Fruit fly (Drosophila melanogaster) whole organism, wandering third instar larva: ENCODE measurements around the gene ry.
A peak's percentile ranks its signal among the peaks of the same experiment; 100 is the strongest.

Source experiments
- Abd-B ChIP-seq: fragments of >200 bp; optimal IDR thresholded peaks from 2 replicates; lab custom pipeline; 2017; ENCODE audit warnings: missing biosample characterization, missing genetic modification characterization
- CG32264 ChIP-seq: fragments of 200-800 bp; sonication (Bioruptor generic); optimal IDR thresholded peaks from 2 replicates; lab custom pipeline; 2016; ENCODE audit warnings: missing biosample characterization, missing genetic modification characterization
- CG9705 ChIP-seq: fragments of 200-800 bp; sonication (Bioruptor generic); optimal IDR thresholded peaks from 2 replicates; lab custom pipeline; 2018; ENCODE audit warnings: missing biosample characterization, mild to moderate bottlenecking, missing genetic modification characterization
- CrebA ChIP-seq: fragments of 200-800 bp; sonication (Bioruptor generic); optimal IDR thresholded peaks from 2 replicates; lab custom pipeline; 2016; ENCODE audit warnings: missing biosample characterization, mild to moderate bottlenecking, missing genetic modification characterization, borderline replicate concordance
- Dfd ChIP-seq: fragments of >200 bp; optimal IDR thresholded peaks from 2 replicates; lab custom pipeline; 2017; ENCODE audit warnings: missing biosample characterization, missing genetic modification characterization
- Dif ChIP-seq: fragments of 200-275, 200-300 bp; sonication (Bioruptor generic); optimal IDR thresholded peaks from 2 replicates; lab custom pipeline; 2018; ENCODE audit warnings: missing biosample characterization, missing genetic modification characterization; ENCODE audit not compliant: partially characterized antibody
- GATAd ChIP-seq: sonication (Bioruptor generic); optimal IDR thresholded peaks from 2 replicates; lab custom pipeline; 2016; ENCODE audit warnings: missing biosample characterization, missing genetic modification characterization
- HLH106 ChIP-seq: fragments of 200-800 bp; optimal IDR thresholded peaks from 3 replicates; lab custom pipeline; 2019; ENCODE audit warnings: missing biosample characterization, mild to moderate bottlenecking, missing genetic modification characterization, moderate library complexity
- Hnf4 ChIP-seq: fragments of 200-800 bp; sonication (Bioruptor generic); optimal IDR thresholded peaks from 2 replicates; lab custom pipeline; 2016; ENCODE audit warnings: missing biosample characterization, mild to moderate bottlenecking, missing genetic modification characterization
- Hr78 ChIP-seq: fragments of >200 bp; optimal IDR thresholded peaks from 2 replicates; lab custom pipeline; 2017; ENCODE audit warnings: missing biosample characterization, missing genetic modification characterization
- Hr83 ChIP-seq: fragments of 200-300 bp; sonication (Bioruptor generic); optimal IDR thresholded peaks from 2 replicates; lab custom pipeline; 2016; ENCODE audit warnings: missing biosample characterization, mild to moderate bottlenecking, missing genetic modification characterization, moderate library complexity; ENCODE audit not compliant: poor library complexity, severe bottlenecking
- Jra ChIP-seq: sonication (Bioruptor generic); optimal IDR thresholded peaks from 2 replicates; lab custom pipeline; 2016; ENCODE audit warnings: missing biosample characterization, missing genetic modification characterization
- Mio ChIP-seq: sonication (Bioruptor generic); optimal IDR thresholded peaks from 2 replicates; lab custom pipeline; 2016; ENCODE audit warnings: missing biosample characterization, missing genetic modification characterization
- Myc ChIP-seq: fragments of >200 bp; optimal IDR thresholded peaks from 2 replicates; lab custom pipeline; 2017
- N ChIP-seq: fragments of >200 bp; optimal IDR thresholded peaks from 2 replicates; lab custom pipeline; 2018; ENCODE audit warnings: missing biosample characterization, missing external identifiers, missing genetic modification characterization
- Rel ChIP-seq, 2 experiments: fragments of 200-800 bp; sonication (Bioruptor generic) in 1 of 2; optimal IDR thresholded peaks; 2 replicates in 1 of 2; 3 replicates in 1 of 2; lab custom pipeline; 2016 to 2019; ENCODE audit warnings: mild to moderate bottlenecking in 2 of 2, missing biosample characterization in 2 of 2, missing genetic modification characterization in 2 of 2, moderate library complexity in 1 of 2
- Sp1 ChIP-seq: fragments of 200-800 bp; sonication (Bioruptor generic); optimal IDR thresholded peaks from 3 replicates; lab custom pipeline; 2019; ENCODE audit warnings: missing biosample characterization, mild to moderate bottlenecking, missing genetic modification characterization, moderate library complexity
- Vsx2 ChIP-seq: fragments of 200-300, 225-300 bp; sonication (Bioruptor generic); optimal IDR thresholded peaks from 2 replicates; lab custom pipeline; 2018; ENCODE audit warnings: missing biosample characterization, missing genetic modification characterization; ENCODE audit not compliant: partially characterized antibody
- br ChIP-seq: fragments of 200-800 bp; sonication (Bioruptor generic); optimal IDR thresholded peaks from 2 replicates; lab custom pipeline; 2016; ENCODE audit warnings: missing biosample characterization, missing genetic modification characterization
- brk ChIP-seq: fragments of 200-800 bp; sonication (Bioruptor generic); optimal IDR thresholded peaks from 2 replicates; lab custom pipeline; 2016; ENCODE audit warnings: missing biosample characterization, mild to moderate bottlenecking, missing genetic modification characterization
- dl ChIP-seq, 2 experiments: fragments of 175-275, 200-275 bp in 1 of 2; fragments of 200-275 bp in 1 of 2; sonication (Bioruptor generic); optimal IDR thresholded peaks; lab custom pipeline; 2018; ENCODE audit warnings: mild to moderate bottlenecking in 2 of 2, missing biosample characterization in 2 of 2, missing genetic modification characterization in 2 of 2, moderate library complexity in 2 of 2; ENCODE audit not compliant: partially characterized antibody in 2 of 2, insufficient read depth in 1 of 2
- dmrt93B ChIP-seq: fragments of 200-800 bp; sonication (Bioruptor generic); optimal IDR thresholded peaks from 2 replicates; lab custom pipeline; 2018; ENCODE audit warnings: missing biosample characterization, mild to moderate bottlenecking, missing genetic modification characterization
- dsf ChIP-seq: sonication (Bioruptor generic); optimal IDR thresholded peaks from 2 replicates; lab custom pipeline; 2016; ENCODE audit warnings: missing biosample characterization, missing genetic modification characterization, borderline replicate concordance
- ey ChIP-seq: fragments of 200-800 bp; sonication (Bioruptor generic); optimal IDR thresholded peaks from 2 replicates; lab custom pipeline; 2016; ENCODE audit warnings: missing biosample characterization, missing genetic modification characterization
- foxo ChIP-seq, 2 experiments: fragments of 200-800 bp; sonication (Bioruptor generic); optimal IDR thresholded peaks; 2 replicates in 1 of 2; 3 replicates in 1 of 2; lab custom pipeline; 2016 to 2017; ENCODE audit warnings: missing biosample characterization in 2 of 2, missing genetic modification characterization in 2 of 2
- h ChIP-seq: fragments of 200-800 bp; sonication (Bioruptor generic); optimal IDR thresholded peaks from 3 replicates; lab custom pipeline; 2016; ENCODE audit warnings: missing biosample characterization, mild to moderate bottlenecking, missing genetic modification characterization
- jim ChIP-seq: fragments of 175-275, 200-325 bp; sonication (Bioruptor generic); optimal IDR thresholded peaks from 2 replicates; lab custom pipeline; 2016; ENCODE audit warnings: missing biosample characterization, mild to moderate bottlenecking, missing genetic modification characterization
- lola ChIP-seq: fragments of >200 bp; optimal IDR thresholded peaks from 2 replicates; lab custom pipeline; 2017; ENCODE audit warnings: missing biosample characterization, missing genetic modification characterization
- pan ChIP-seq: fragments of >200 bp; optimal IDR thresholded peaks from 2 replicates; lab custom pipeline; 2017
- psq ChIP-seq: fragments of 200-800 bp; sonication (Bioruptor generic); optimal IDR thresholded peaks from 3 replicates; lab custom pipeline; 2017; ENCODE audit warnings: missing biosample characterization, mild to moderate bottlenecking, missing genetic modification characterization, moderate library complexity
- rgr ChIP-seq: fragments of 200-800 bp; sonication (Bioruptor generic); optimal IDR thresholded peaks from 3 replicates; lab custom pipeline; 2016; ENCODE audit warnings: missing biosample characterization, mild to moderate bottlenecking, missing genetic modification characterization
- sage ChIP-seq: fragments of 200-800 bp; sonication (Bioruptor generic); optimal IDR thresholded peaks from 2 replicates; lab custom pipeline; 2016; ENCODE audit warnings: missing biosample characterization, mild to moderate bottlenecking, missing genetic modification characterization
- sv ChIP-seq: fragments of 200-800 bp; sonication (Bioruptor generic); optimal IDR thresholded peaks from 3 replicates; lab custom pipeline; 2016; ENCODE audit warnings: missing biosample characterization, missing genetic modification characterization
- tai ChIP-seq: sonication (Bioruptor generic); optimal IDR thresholded peaks from 2 replicates; lab custom pipeline; 2016; ENCODE audit warnings: missing biosample characterization, missing genetic modification characterization
- usp ChIP-seq: fragments of >200 bp; optimal IDR thresholded peaks from 2 replicates; lab custom pipeline; 2017; ENCODE audit warnings: missing biosample characterization, missing genetic modification characterization
- woc ChIP-seq: sonication (Bioruptor generic); optimal IDR thresholded peaks from 2 replicates; lab custom pipeline; 2016; ENCODE audit warnings: missing biosample characterization, mild to moderate bottlenecking, missing genetic modification characterization

The ry gene

dm6 chr3R:13042258-13043032, 10.1 kb downstream of the ry start, which contains the start of gene snk:
TSS of gene snk (minus strand) at chr3R:13042770.
- no peak for TF ChIP-seq Abd-B (GFP tag; lab: Kevin White, UChicago)
- peak; percentile 61 for TF ChIP-seq Dfd (GFP tag; lab: Kevin White, UChicago)

DNA sequence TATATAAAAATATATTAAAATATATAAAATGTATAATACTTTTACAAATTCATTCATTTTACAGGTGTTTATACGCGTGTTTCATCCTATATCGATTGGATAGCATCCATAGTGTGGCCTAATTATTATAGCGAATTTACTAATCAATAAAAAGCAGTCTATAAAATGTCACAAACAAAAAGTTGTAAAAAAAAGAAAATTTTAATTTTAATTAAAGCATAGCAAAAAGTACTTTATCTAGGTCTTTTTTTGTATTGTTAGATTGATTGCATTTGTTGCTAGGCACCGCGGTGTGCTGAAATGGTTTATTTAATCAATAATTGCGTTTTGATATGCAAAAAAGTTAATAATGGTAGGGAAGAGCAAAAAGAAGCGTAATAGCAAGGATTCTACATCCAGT, 11.5 kb downstream of the ry start, which contains the start of gene CG45122:
CG45122 (plus strand) TSS at position 301 of the 400 bp plus-strand sequence.
- TF ChIP-seq usp (GFP tag; lab: Kevin White, UChicago) (no peak), Dfd (GFP tag; lab: Kevin White, UChicago) (no peak), Vsx2 (GFP tag; lab: Kevin White, UChicago) (no peak), pan (no peak), N (GFP tag; lab: Kevin White, UChicago) (no peak), CrebA (GFP tag; lab: Kevin White, UChicago) (no peak)

DNA sequence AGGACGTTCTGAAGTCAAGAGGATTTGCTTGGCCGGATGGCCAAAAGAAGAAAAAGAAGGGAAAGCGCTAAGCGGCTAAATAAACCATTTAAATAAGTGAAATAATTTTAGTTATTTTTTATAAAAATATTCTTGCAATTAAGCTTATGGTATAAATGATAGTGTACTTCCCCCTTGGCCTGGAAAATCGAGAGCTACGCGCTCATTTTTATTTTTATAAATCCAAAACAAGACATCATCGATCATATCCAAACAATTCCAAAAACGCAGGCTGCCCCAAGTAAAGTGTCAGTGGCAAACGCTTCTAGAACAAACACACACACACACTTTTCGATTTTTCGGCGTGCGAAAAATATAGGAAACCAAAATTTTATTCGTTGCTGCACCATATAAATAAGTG, 12.1 kb downstream of the ry start, which contains the start of gene Hsc70-2:
Hsc70-2 (plus strand) TSS at position 301 of the 400 bp plus-strand sequence.
- TF ChIP-seq Mio (GFP tag; lab: Kevin White, UChicago) = no peak
- no peak for TF ChIP-seq Hr83 (GFP tag; lab: Kevin White, UChicago)
- no peak for TF ChIP-seq jim (GFP tag; lab: Kevin White, UChicago)
- TF ChIP-seq woc (GFP tag; lab: Kevin White, UChicago) = no peak
- TF ChIP-seq ey = no peak
- TF ChIP-seq br = no peak

dm6 chr3R:13047431-13047830, 15.1 kb downstream of the ry start, which contains the start of gene CG31157:
TSS of gene CG31157 (plus strand) at chr3R:13047731.
- TF ChIP-seq CG9705 (no peak), HLH106 (no peak), GATAd (GFP tag; lab: Kevin White, UChicago) (no peak), Abd-B (GFP tag; lab: Kevin White, UChicago) (no peak), br (no peak), pan (no peak), brk (GFP tag; lab: Kevin White, UChicago) (no peak), h (GFP tag; lab: Kevin White, UChicago) (no peak), Jra (GFP tag; lab: Kevin White, UChicago) (no peak), lola (GFP tag; lab: Kevin White, UChicago) (no peak), Vsx2 (GFP tag; lab: Kevin White, UChicago) (no peak), psq (GFP tag; lab: Kevin White, UChicago) (no peak), dsf (GFP tag; lab: Kevin White, UChicago) (no peak), Myc (no peak), dmrt93B (no peak), foxo (GFP tag; optimal IDR thresholded peaks at IDR 0.05; lab: Kevin White, UChicago) (no peak), CG32264 (GFP tag; lab: Kevin White, UChicago) (no peak), woc (GFP tag; lab: Kevin White, UChicago) (no peak)

DNA sequence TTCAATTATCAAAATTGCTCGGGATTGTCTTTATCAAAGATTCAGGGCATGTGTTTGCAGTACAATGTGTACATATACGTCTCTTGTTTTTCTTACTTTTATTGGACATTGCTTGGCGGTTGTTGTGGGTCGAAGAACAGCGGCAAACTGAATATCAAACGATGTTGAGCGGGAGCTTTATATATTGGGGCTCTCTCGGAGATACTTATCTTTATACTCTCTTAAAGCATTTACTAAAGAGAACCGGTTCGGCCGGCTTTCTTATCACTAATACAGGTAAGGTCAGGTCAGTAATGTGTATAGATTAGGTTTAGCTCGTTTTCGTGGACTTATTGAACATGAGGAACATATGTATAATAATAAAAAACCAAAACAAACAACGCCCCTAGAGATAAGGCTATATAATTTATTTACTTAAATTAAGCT, 19.0 kb downstream of the ry start, which contains the start of gene CG7966:
CG7966 (minus strand) TSS at position 156 of the 426 bp plus-strand sequence.
- TF ChIP-seq Hnf4 (GFP tag; lab: Kevin White, UChicago) (peak; percentile 73), jim (GFP tag; lab: Kevin White, UChicago) (peak; percentile 53), sage (peak; percentile 55), h (GFP tag; lab: Kevin White, UChicago) (no peak), Vsx2 (GFP tag; lab: Kevin White, UChicago) (peak; percentile 83), GATAd (GFP tag; lab: Kevin White, UChicago) (no peak), br (peak; percentile 5), Myc (no peak), Dif (GFP tag; lab: Kevin White, UChicago) (peak; percentile 59), CG32264 (GFP tag; lab: Kevin White, UChicago) (no peak), woc (GFP tag; lab: Kevin White, UChicago) (no peak), sv (no peak), dl (GFP tag; optimal IDR thresholded peaks at IDR 0.05; lab: Kevin White, UChicago; ENCODE audit: insufficient read depth in 1 of 2, partially characterized antibody in 2 of 2) (peak; percentile 30 to 58), rgr (GFP tag; lab: Kevin White, UChicago) (no peak), CG9705 (no peak), Hr78 (no peak), Hr83 (GFP tag; lab: Kevin White, UChicago) (peak; percentile 98), Sp1 (GFP tag; lab: Kevin White, UChicago) (no peak), tai (GFP tag; lab: Kevin White, UChicago) (no peak), Mio (GFP tag; lab: Kevin White, UChicago) (no peak), Abd-B (GFP tag; lab: Kevin White, UChicago) (no peak), dmrt93B (no peak), lola (GFP tag; lab: Kevin White, UChicago) (no peak), N (GFP tag; lab: Kevin White, UChicago) (no peak), dsf (GFP tag; lab: Kevin White, UChicago) (no peak), Dfd (GFP tag; lab: Kevin White, UChicago) (no peak), psq (GFP tag; lab: Kevin White, UChicago) (no peak), Rel (GFP tag; optimal IDR thresholded peaks at IDR 0.05; lab: Kevin White, UChicago) (no peak), Rel (tag; optimal IDR thresholded peaks at IDR 0.05; lab: Kevin White, UChicago) (peak; percentile 86), Jra (GFP tag; lab: Kevin White, UChicago) (peak; percentile 15), HLH106 (no peak), usp (GFP tag; lab: Kevin White, UChicago) (no peak)
